Worm (Caenorhabditis elegans): Measurements from ENCODE around the gene memb-2.

memb-2 gene

DNA sequence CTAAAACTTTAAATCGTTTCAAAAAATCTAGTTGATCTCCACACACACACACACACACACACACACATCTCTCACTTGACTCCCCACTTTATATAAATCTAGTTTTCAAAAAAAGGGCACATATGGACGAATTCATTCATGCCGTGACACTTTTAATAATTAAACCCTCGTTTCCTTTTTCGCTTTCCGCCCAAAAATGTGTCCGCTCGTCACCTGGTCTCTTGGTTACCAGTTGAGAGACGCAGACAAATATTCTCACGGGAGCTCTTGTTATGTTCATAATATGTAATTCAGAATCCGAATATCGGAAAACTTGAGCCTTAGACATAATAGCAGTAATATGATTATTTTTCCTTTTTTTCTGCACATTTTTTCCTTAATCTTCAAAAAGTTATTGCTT, 32.0 kb upstream of the memb-2 start:
- TF ChIP-seq tra-4 (tag; optimal IDR thresholded peaks at IDR 0.05) = no peak
- TF ChIP-seq hmbx-1 (tag; optimal IDR thresholded peaks at IDR 0.05) = no peak
- TF ChIP-seq ceh-13 (GFP tag; optimal IDR thresholded peaks at IDR 0.05) = no peak
- no peak for TF ChIP-seq ama-1 (optimal IDR thresholded peaks at IDR 0.05)
- no peak for TF ChIP-seq ets-7 (tag; optimal IDR thresholded peaks at IDR 0.05)
- TF ChIP-seq aly-1 (tag; optimal IDR thresholded peaks at IDR 0.05) = no peak
- TF ChIP-seq flt-1 (GFP tag; IDR thresholded peaks at IDR 0.05) = no peak
- no peak for TF ChIP-seq scrt-1 (GFP tag; IDR thresholded peaks at IDR 0.05)
- TF ChIP-seq pes-1 (GFP tag; IDR thresholded peaks at IDR 0.05) = no peak
- TF ChIP-seq ceh-36 (tag; optimal IDR thresholded peaks at IDR 0.05) = no peak
- TF ChIP-seq tbx-11 (GFP tag; IDR thresholded peaks at IDR 0.05) = no peak
- TF ChIP-seq hmg-4 (GFP tag; optimal IDR thresholded peaks at IDR 0.05) = no peak
- TF ChIP-seq tbx-37 (GFP tag; conservative IDR thresholded peaks at IDR 0.05) = no peak
- TF ChIP-seq F13C5.2 (tag; optimal IDR thresholded peaks at IDR 0.05) = no peak
- TF ChIP-seq hnd-1 (tag; optimal IDR thresholded peaks at IDR 0.05) = no peak
- TF ChIP-seq sea-1 (GFP tag; conservative IDR thresholded peaks at IDR 0.05) = no peak
- TF ChIP-seq B0310.2 (tag; optimal IDR thresholded peaks at IDR 0.05) = no peak

DNA sequence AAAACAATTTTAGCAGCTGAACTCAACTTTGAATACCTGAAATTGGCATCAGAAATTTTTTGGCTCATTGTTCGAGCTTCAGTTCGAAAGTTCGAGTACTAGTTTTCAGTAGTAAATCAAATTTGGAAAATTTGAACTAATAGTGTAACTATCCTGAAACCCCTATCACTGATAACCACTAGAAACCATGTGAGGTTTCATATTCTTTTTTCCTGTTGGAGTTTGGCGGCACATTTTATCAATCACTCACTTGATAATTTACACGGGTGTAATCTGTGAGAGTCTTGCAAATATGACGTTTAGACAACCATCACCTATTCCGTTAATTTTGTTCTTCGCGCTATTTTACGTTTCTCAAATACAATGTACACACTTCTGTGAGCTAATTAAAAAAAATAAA, 27.4 kb upstream of the memb-2 start, which contains the start of gene C14C11.4:
C14C11.4 (plus strand) TSS at position 252 of the 400 bp plus-strand sequence.
- TF ChIP-seq ets-7 (tag; optimal IDR thresholded peaks at IDR 0.05) = no peak
- TF ChIP-seq ceh-36 (tag; optimal IDR thresholded peaks at IDR 0.05) = no peak
- TF ChIP-seq tbx-37 (GFP tag; conservative IDR thresholded peaks at IDR 0.05) = no peak
- no peak for TF ChIP-seq sea-1 (GFP tag; conservative IDR thresholded peaks at IDR 0.05)
- TF ChIP-seq F13C5.2 (tag; optimal IDR thresholded peaks at IDR 0.05) = no peak
- no peak for TF ChIP-seq tra-4 (tag; optimal IDR thresholded peaks at IDR 0.05)
- TF ChIP-seq ceh-13 (GFP tag; optimal IDR thresholded peaks at IDR 0.05) = no peak
- no peak for TF ChIP-seq hmg-4 (GFP tag; optimal IDR thresholded peaks at IDR 0.05)
- TF ChIP-seq tbx-11 (GFP tag; IDR thresholded peaks at IDR 0.05) = no peak
- TF ChIP-seq pes-1 (GFP tag; IDR thresholded peaks at IDR 0.05) = no peak
- no peak for TF ChIP-seq hmbx-1 (tag; optimal IDR thresholded peaks at IDR 0.05)

DNA sequence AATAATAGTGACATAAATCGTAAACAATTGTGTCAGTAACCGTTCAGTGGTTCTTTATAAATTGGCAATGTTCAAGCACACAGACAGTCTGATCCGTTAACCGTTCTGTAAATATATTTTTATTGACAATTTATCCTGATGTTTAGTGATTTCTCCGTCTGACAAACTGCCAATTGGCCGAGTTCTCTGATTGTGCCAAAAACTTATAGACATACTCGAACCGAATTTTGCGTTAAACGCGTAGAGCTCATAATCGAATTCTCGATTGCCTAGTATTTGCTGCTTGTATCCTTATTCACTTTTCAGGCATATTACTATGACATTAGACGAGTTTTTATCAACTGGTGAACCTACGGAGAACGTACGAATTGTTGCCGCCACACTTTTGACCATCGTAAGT, 24.2 kb upstream of the memb-2 start, which contains the start of gene srx-117:
srx-117 (plus strand) TSS at position 301 of the 400 bp plus-strand sequence.
- TF ChIP-seq ceh-36 (tag; optimal IDR thresholded peaks at IDR 0.05) (no peak), scrt-1 (GFP tag; IDR thresholded peaks at IDR 0.05) (no peak), F13C5.2 (tag; optimal IDR thresholded peaks at IDR 0.05) (no peak), ceh-13 (GFP tag; optimal IDR thresholded peaks at IDR 0.05) (no peak), tbx-37 (GFP tag; conservative IDR thresholded peaks at IDR 0.05) (no peak), pes-1 (GFP tag; IDR thresholded peaks at IDR 0.05) (no peak)

DNA sequence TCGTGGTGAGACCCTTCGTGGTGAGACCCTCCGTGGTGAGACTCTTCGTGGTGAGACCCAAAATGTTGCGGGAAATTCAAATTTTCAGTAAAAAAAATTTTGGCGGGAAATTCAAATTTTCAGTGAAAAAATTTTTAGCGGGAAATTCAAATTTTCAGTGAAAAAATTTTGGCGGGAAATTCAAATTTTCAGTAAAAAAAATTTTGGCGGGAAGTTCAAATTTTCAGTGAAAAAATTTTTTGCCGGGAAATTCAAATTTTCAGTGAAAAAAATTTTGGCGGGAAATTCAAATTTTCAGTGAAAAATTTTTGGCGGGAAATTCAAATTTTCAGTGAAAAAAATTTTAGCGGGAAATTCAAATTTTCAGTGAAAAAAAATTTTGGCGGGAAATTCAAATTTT, 20.1 kb upstream of the memb-2 start:
- TF ChIP-seq pes-1 (GFP tag; IDR thresholded peaks at IDR 0.05) = peak; percentile 64

DNA sequence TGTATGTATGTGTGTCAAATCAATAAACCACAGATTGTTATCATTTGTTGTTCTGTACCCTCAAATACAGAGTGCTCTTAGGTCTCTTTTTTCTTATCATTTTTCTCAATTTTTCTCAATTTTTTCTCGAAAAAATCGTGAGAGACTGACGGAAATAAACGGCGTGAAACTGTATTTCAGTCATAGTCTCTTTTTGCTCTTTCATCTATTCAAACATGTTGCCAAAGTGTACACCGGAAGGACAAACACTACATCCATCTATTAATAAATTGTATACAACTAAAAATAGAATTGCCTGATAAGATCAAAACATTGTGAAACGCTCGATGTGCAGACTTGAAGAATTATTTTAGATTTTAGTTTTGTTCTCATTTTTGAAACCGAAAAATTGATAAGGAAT, 14.5 kb upstream of the memb-2 start:
- TF ChIP-seq tbx-11 (GFP tag; IDR thresholded peaks at IDR 0.05) = no peak
- TF ChIP-seq ets-7 (tag; optimal IDR thresholded peaks at IDR 0.05) = no peak
- no peak for TF ChIP-seq scrt-1 (GFP tag; IDR thresholded peaks at IDR 0.05)
- no peak for TF ChIP-seq tra-4 (tag; optimal IDR thresholded peaks at IDR 0.05)
- no peak for TF ChIP-seq hmg-4 (GFP tag; optimal IDR thresholded peaks at IDR 0.05)
- TF ChIP-seq flt-1 (GFP tag; IDR thresholded peaks at IDR 0.05) = no peak
- no peak for TF ChIP-seq B0310.2 (tag; optimal IDR thresholded peaks at IDR 0.05)
- TF ChIP-seq ceh-36 (tag; optimal IDR thresholded peaks at IDR 0.05) = no peak

DNA sequence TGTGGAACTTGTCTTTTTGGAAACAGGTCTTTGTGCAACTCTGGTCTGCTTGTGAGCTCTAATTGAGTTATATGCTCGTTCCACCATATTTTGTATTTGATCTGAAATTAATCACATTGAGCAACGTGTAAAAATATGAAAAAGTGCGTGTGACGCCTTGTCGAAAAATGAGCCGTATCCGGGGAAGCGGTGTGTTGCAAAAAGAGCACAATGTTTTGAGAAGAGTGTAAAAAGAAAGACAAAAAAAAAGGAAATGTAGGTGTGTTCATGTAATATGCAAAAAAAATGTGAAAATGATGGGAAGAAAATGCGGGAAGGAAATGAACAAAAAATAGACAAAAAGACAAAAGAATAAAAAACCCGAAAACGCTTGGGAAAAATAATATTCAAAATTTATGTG, 10.9 kb upstream of the memb-2 start, which contains the start of gene acy-4:
acy-4 (minus strand) TSS at position 101 of the 400 bp plus-strand sequence.
- no peak for TF ChIP-seq B0310.2 (tag; optimal IDR thresholded peaks at IDR 0.05)
- no peak for TF ChIP-seq tbx-37 (GFP tag; conservative IDR thresholded peaks at IDR 0.05)
- no peak for TF ChIP-seq ceh-13 (GFP tag; optimal IDR thresholded peaks at IDR 0.05)
- no peak for TF ChIP-seq ceh-36 (tag; optimal IDR thresholded peaks at IDR 0.05)
- TF ChIP-seq ama-1 (optimal IDR thresholded peaks at IDR 0.05) = no peak
- no peak for TF ChIP-seq hmg-4 (GFP tag; optimal IDR thresholded peaks at IDR 0.05)
- no peak for TF ChIP-seq tra-4 (tag; optimal IDR thresholded peaks at IDR 0.05)
- no peak for TF ChIP-seq flt-1 (GFP tag; IDR thresholded peaks at IDR 0.05)
- no peak for TF ChIP-seq hmbx-1 (tag; optimal IDR thresholded peaks at IDR 0.05)
- TF ChIP-seq hnd-1 (tag; optimal IDR thresholded peaks at IDR 0.05) = no peak
- no peak for TF ChIP-seq scrt-1 (GFP tag; IDR thresholded peaks at IDR 0.05)

DNA sequence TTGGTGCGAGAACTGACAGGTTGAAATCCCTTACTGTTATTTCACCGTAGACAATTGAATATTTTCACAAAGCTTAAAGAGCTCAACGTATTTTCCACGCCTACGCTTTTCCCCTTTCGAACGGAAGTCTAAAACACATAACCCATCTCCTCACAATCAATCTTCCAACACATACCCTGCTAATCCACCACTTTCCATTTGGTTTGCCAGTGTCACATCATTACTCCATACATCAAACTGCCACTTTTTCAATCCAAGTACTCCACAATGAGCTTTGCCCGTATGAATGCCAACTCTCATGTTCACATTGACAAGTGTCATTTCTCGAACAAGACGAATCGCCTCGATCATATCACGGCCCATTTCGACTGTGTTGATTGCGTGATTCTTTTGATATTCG, 8.1 kb upstream of the memb-2 start:
- TF ChIP-seq tbx-11 (GFP tag; IDR thresholded peaks at IDR 0.05) (no peak), tbx-37 (GFP tag; conservative IDR thresholded peaks at IDR 0.05) (no peak), ama-1 (optimal IDR thresholded peaks at IDR 0.05) (no peak), aly-1 (tag; optimal IDR thresholded peaks at IDR 0.05) (no peak)

DNA sequence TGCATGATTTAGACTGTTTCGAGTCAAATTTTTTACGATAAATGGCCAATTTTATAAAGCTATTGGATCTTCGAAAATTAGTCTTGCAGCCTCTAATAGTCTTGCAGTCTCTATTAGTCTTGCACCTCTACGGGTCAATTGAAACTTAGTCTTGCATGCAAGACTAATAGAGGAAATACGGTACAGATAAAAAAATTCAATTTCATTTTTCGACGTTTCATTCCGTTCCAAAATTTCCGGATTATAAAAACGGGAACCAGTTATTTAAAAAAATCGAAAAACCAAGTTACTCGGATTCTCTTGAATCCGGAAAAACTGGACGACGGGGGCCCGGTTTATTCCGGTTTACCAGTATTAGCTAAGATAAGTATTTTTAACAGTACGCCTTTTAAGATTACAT, 1.4 kb upstream of the memb-2 start, which contains the start of gene M03E7.1:
M03E7.1 (plus strand) TSS at position 301 of the 400 bp plus-strand sequence.
- TF ChIP-seq ama-1 (optimal IDR thresholded peaks at IDR 0.05) (no peak), ceh-13 (GFP tag; optimal IDR thresholded peaks at IDR 0.05) (no peak), hmbx-1 (tag; optimal IDR thresholded peaks at IDR 0.05) (no peak), F13C5.2 (tag; optimal IDR thresholded peaks at IDR 0.05) (no peak), pes-1 (GFP tag; IDR thresholded peaks at IDR 0.05) (no peak), tra-4 (tag; optimal IDR thresholded peaks at IDR 0.05) (no peak), scrt-1 (GFP tag; IDR thresholded peaks at IDR 0.05) (no peak)

DNA sequence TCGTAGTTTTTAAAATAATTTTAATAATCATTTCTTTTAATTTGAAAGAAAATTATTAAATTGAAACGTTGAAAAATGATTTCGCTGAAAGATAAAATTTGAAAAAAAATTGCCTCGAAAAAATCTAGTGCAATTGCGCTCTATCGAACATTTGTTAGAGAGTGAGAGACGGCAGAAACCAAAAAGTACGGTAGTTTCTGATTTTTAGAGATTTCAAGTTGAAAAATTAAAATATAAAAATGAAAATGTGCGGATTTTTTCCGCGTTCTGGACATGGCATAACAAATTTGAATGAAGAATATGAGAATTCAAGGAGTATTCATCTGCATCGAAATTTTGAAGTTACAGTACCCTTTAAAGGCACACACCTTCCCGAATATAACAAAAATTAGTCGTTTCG, 568 bp downstream of the memb-2 start:
- TF ChIP-seq F13C5.2 (tag; optimal IDR thresholded peaks at IDR 0.05) (no peak), ceh-36 (tag; optimal IDR thresholded peaks at IDR 0.05) (no peak), hmg-4 (GFP tag; optimal IDR thresholded peaks at IDR 0.05) (no peak), sea-1 (GFP tag; conservative IDR thresholded peaks at IDR 0.05) (no peak), hnd-1 (tag; optimal IDR thresholded peaks at IDR 0.05) (no peak), tbx-11 (GFP tag; IDR thresholded peaks at IDR 0.05) (no peak), ets-7 (tag; optimal IDR thresholded peaks at IDR 0.05) (no peak)
